Comparison of ENCODE assay signal across 1 fruit fly cellular context in genomic region chrX:6678635-6679501, dm6.
TF ChIP-seq lines count a peak whose summit lies in the region.

Gene ND-ASHI (minus strand): TSS chrX:6679118.

TF ChIP-seq in whole organism, embryonic, 481 proteins besides CTCF, POLR2A, EP300 and RAD21 (continued from another document and continues in another):
- TF ChIP-seq CG18619 (GFP tag; optimal IDR thresholded peaks at IDR 0.05; lab: Kevin White, UChicago) = peak; percentile 93
- peak; percentile 81 for TF ChIP-seq CG7928 (GFP tag; optimal IDR thresholded peaks at IDR 0.05; lab: Kevin White, UChicago)
- peak; percentile 89 for TF ChIP-seq CG11560 (tag; IDR thresholded peaks at IDR 0.05; lab: Robert Waterston, UW)
- peak; percentile 88 for TF ChIP-seq dimm (GFP tag; IDR thresholded peaks at IDR 0.05; lab: Robert Waterston, UW)
- TF ChIP-seq fd96Cb (tag; optimal IDR thresholded peaks at IDR 0.05; lab: Kevin White, UChicago) = peak; percentile 89
- TF ChIP-seq seq (GFP tag; IDR thresholded peaks at IDR 0.05; lab: Robert Waterston, UW) = peak; percentile 95
- TF ChIP-seq al (GFP tag; IDR thresholded peaks at IDR 0.05; lab: Robert Waterston, UW) = peak; percentile 95
- TF ChIP-seq prd (optimal IDR thresholded peaks at IDR 0.05; lab: Kevin White, UChicago) = no peak
- TF ChIP-seq prd (GFP tag; IDR thresholded peaks at IDR 0.05; lab: Robert Waterston, UW) = peak; percentile 96
- TF ChIP-seq CG10321 (GFP tag; IDR thresholded peaks at IDR 0.05; lab: Robert Waterston, UW) = peak; percentile 65
- TF ChIP-seq Max (GFP tag; optimal IDR thresholded peaks at IDR 0.05; lab: Kevin White, UChicago) = peak; percentile 94
- peak; percentile 84 for TF ChIP-seq CG18011 (GFP tag; optimal IDR thresholded peaks at IDR 0.05; lab: Kevin White, UChicago)
- peak; percentile 94 for TF ChIP-seq otp (GFP tag; IDR thresholded peaks at IDR 0.05; lab: Robert Waterston, UW)
- peak; percentile 97 for TF ChIP-seq CG11456 (GFP tag; IDR thresholded peaks at IDR 0.05; lab: Robert Waterston, UW)
- TF ChIP-seq sna (GFP tag; IDR thresholded peaks at IDR 0.05; lab: Robert Waterston, UW; ENCODE audit: partially characterized antibody) = no peak
- TF ChIP-seq disco-r (GFP tag; optimal IDR thresholded peaks at IDR 0.05; lab: Kevin White, UChicago) = peak; percentile 90
- TF ChIP-seq shn (GFP tag; optimal IDR thresholded peaks at IDR 0.05; lab: Kevin White, UChicago) = peak; percentile 77
- TF ChIP-seq CG12769 (tag; optimal IDR thresholded peaks at IDR 0.05; lab: Kevin White, UChicago) = peak; percentile 99
- TF ChIP-seq abd-A (tag; optimal IDR thresholded peaks at IDR 0.05; lab: Kevin White, UChicago) = no peak
- TF ChIP-seq dpn (GFP tag; optimal IDR thresholded peaks at IDR 0.05; lab: Kevin White, UChicago) = peak; percentile 95
- TF ChIP-seq CG3847 (GFP tag; IDR thresholded peaks at IDR 0.05; lab: Robert Waterston, UW) = peak; percentile 94
- TF ChIP-seq salm (tag; optimal IDR thresholded peaks at IDR 0.05; lab: Kevin White, UChicago) = peak; percentile 84
- peak; percentile 88 for TF ChIP-seq CG31365 (tag; optimal IDR thresholded peaks at IDR 0.05; lab: Kevin White, UChicago)
- TF ChIP-seq Lim3 (GFP tag; IDR thresholded peaks at IDR 0.05; lab: Robert Waterston, UW) = peak; percentile 78
- TF ChIP-seq CG6854 (GFP tag; optimal IDR thresholded peaks at IDR 0.05; lab: Kevin White, UChicago) = peak; percentile 94
- peak; percentile 93 for TF ChIP-seq Bteb2 (GFP tag; optimal IDR thresholded peaks at IDR 0.05; lab: Kevin White, UChicago)
- peak; percentile 88 for TF ChIP-seq emc (GFP tag; optimal IDR thresholded peaks at IDR 0.05; lab: Kevin White, UChicago)
- TF ChIP-seq HLHmδ (GFP tag; optimal IDR thresholded peaks at IDR 0.05; lab: Kevin White, UChicago) = no peak
- TF ChIP-seq CoRest (tag; optimal IDR thresholded peaks at IDR 0.05; lab: Kevin White, UChicago) = peak; percentile 92
- TF ChIP-seq CG7963 (GFP tag; IDR thresholded peaks at IDR 0.05; lab: Robert Waterston, UW; ENCODE audit: partially characterized antibody) = no peak
- TF ChIP-seq chm (GFP tag; IDR thresholded peaks at IDR 0.05; lab: Robert Waterston, UW) = peak; percentile 96
- no peak for TF ChIP-seq Deaf1 (tag; optimal IDR thresholded peaks at IDR 0.05; lab: Kevin White, UChicago)
- peak; percentile 95 for TF ChIP-seq CG15269 (tag; optimal IDR thresholded peaks at IDR 0.05; lab: Kevin White, UChicago)
- peak; percentile 95 for TF ChIP-seq CG9727 (GFP tag; optimal IDR thresholded peaks at IDR 0.05; lab: Kevin White, UChicago)
- peak; percentile 88 to 90 for TF ChIP-seq Hr51 (GFP tag; optimal IDR thresholded peaks at IDR 0.05; lab: Kevin White, UChicago)
- TF ChIP-seq pum (GFP tag; optimal IDR thresholded peaks at IDR 0.05; lab: Kevin White, UChicago) = peak; percentile 80
- TF ChIP-seq CG1832 (GFP tag; optimal IDR thresholded peaks at IDR 0.05; lab: Kevin White, UChicago) = no peak
- peak; percentile 89 for TF ChIP-seq CG33213 (GFP tag; optimal IDR thresholded peaks at IDR 0.05; lab: Kevin White, UChicago)
- peak; percentile 93 for TF ChIP-seq ap (GFP tag; IDR thresholded peaks at IDR 0.05; lab: Robert Waterston, UW)
- TF ChIP-seq CG2889 (GFP tag; IDR thresholded peaks at IDR 0.05; lab: Robert Waterston, UW) = peak; percentile 91
- TF ChIP-seq exex (tag; optimal IDR thresholded peaks at IDR 0.05; lab: Kevin White, UChicago) = peak; percentile 80
- peak; percentile 78 for TF ChIP-seq Vsx1 (GFP tag; optimal IDR thresholded peaks at IDR 0.05; lab: Kevin White, UChicago)
- TF ChIP-seq jumu (GFP tag; optimal IDR thresholded peaks at IDR 0.05; lab: Kevin White, UChicago) = peak; percentile 86
- peak; percentile 98 for TF ChIP-seq lab (GFP tag; optimal IDR thresholded peaks at IDR 0.05; lab: Kevin White, UChicago)
- TF ChIP-seq CG18476 (GFP tag; optimal IDR thresholded peaks at IDR 0.05; lab: Kevin White, UChicago) = peak; percentile 93
- peak; percentile 73 for TF ChIP-seq CG4707 (GFP tag; optimal IDR thresholded peaks at IDR 0.05; lab: Kevin White, UChicago)
- peak; percentile 77 for TF ChIP-seq Atf3 (GFP tag; optimal IDR thresholded peaks at IDR 0.05; lab: Kevin White, UChicago)
- TF ChIP-seq CG42726 (GFP tag; IDR thresholded peaks at IDR 0.05; lab: Robert Waterston, UW; ENCODE audit: partially characterized antibody) = no peak
- peak; percentile 93 for TF ChIP-seq stc (GFP tag; IDR thresholded peaks at IDR 0.05; lab: Robert Waterston, UW)
- peak; percentile 92 for TF ChIP-seq CG13424 (tag; optimal IDR thresholded peaks at IDR 0.05; lab: Kevin White, UChicago)
- TF ChIP-seq lmd (GFP tag; IDR thresholded peaks at IDR 0.05; lab: Robert Waterston, UW) = peak; percentile 96
- TF ChIP-seq CG8388 (GFP tag; optimal IDR thresholded peaks at IDR 0.05; lab: Kevin White, UChicago) = peak; percentile 84
- peak; percentile 94 for TF ChIP-seq CG32772 (GFP tag; IDR thresholded peaks at IDR 0.05; lab: Robert Waterston, UW)
- no peak for TF ChIP-seq Hey (tag; optimal IDR thresholded peaks at IDR 0.05; lab: Kevin White, UChicago)
- peak; percentile 93 for TF ChIP-seq CG4854 (GFP tag; optimal IDR thresholded peaks at IDR 0.05; lab: Kevin White, UChicago)
- peak; percentile 91 for TF ChIP-seq ase (GFP tag; IDR thresholded peaks at IDR 0.05; lab: Robert Waterston, UW)
- TF ChIP-seq pan (optimal IDR thresholded peaks at IDR 0.05; lab: Kevin White, UChicago) = no peak
- peak in 1 of 2 experiments; percentile 97 for TF ChIP-seq pan (GFP tag; optimal IDR thresholded peaks at IDR 0.05 in 1 of 2, IDR thresholded peaks at IDR 0.05 in 1 of 2)
- peak; percentile 96 for TF ChIP-seq BtbVII (GFP tag; optimal IDR thresholded peaks at IDR 0.05; lab: Kevin White, UChicago)
- TF ChIP-seq CG4617 (GFP tag; optimal IDR thresholded peaks at IDR 0.05; lab: Kevin White, UChicago; ENCODE audit: borderline replicate concordance) = peak; percentile 85
- peak; percentile 88 for TF ChIP-seq kay (GFP tag; optimal IDR thresholded peaks at IDR 0.05; lab: Kevin White, UChicago)
- TF ChIP-seq CG34422 (GFP tag; IDR thresholded peaks at IDR 0.05; lab: Robert Waterston, UW) = peak; percentile 97
- peak; percentile 96 for TF ChIP-seq Fer3 (tag; optimal IDR thresholded peaks at IDR 0.05; lab: Kevin White, UChicago)
- no peak for TF ChIP-seq Stat92E (GFP tag; optimal IDR thresholded peaks at IDR 0.05; lab: Kevin White, UChicago)
- peak; percentile 98 for TF ChIP-seq caup (GFP tag; optimal IDR thresholded peaks at IDR 0.05; lab: Kevin White, UChicago; ENCODE audit: severe bottlenecking)
- peak; percentile 96 for TF ChIP-seq CG16779 (GFP tag; IDR thresholded peaks at IDR 0.05; lab: Robert Waterston, UW)
- TF ChIP-seq D19A (tag; optimal IDR thresholded peaks at IDR 0.05; lab: Kevin White, UChicago) = peak; percentile 90
- peak; percentile 97 for TF ChIP-seq gro (GFP tag; optimal IDR thresholded peaks at IDR 0.05; lab: Kevin White, UChicago)
- peak; percentile 96 for TF ChIP-seq Hand (GFP tag; optimal IDR thresholded peaks at IDR 0.05; lab: Kevin White, UChicago)
- peak; percentile 56 for TF ChIP-seq kah (GFP tag; optimal IDR thresholded peaks at IDR 0.05; lab: Kevin White, UChicago)
- peak; percentile 90 for TF ChIP-seq peb (GFP tag; IDR thresholded peaks at IDR 0.05; lab: Robert Waterston, UW)
- TF ChIP-seq CG7987 (GFP tag; optimal IDR thresholded peaks at IDR 0.05; lab: Kevin White, UChicago) = peak; percentile 89
- peak; percentile 68 for TF ChIP-seq YL-1 (GFP tag; optimal IDR thresholded peaks at IDR 0.05; lab: Kevin White, UChicago)
- peak; percentile 81 to 96 for TF ChIP-seq insv (GFP tag; optimal IDR thresholded peaks at IDR 0.05; lab: Kevin White, UChicago)
- peak; percentile 97 for TF ChIP-seq Meics (GFP tag; optimal IDR thresholded peaks at IDR 0.05; lab: Kevin White, UChicago)
- TF ChIP-seq pho (GFP tag; optimal IDR thresholded peaks at IDR 0.05; lab: Kevin White, UChicago) = peak; percentile 93
- peak; percentile 94 for TF ChIP-seq dmrt99B (tag; optimal IDR thresholded peaks at IDR 0.05; lab: Kevin White, UChicago)
- TF ChIP-seq tin (GFP tag; optimal IDR thresholded peaks at IDR 0.05; lab: Kevin White, UChicago) = peak; percentile 93
- no peak for TF ChIP-seq Doc3 (GFP tag; IDR thresholded peaks at IDR 0.05; lab: Robert Waterston, UW; ENCODE audit: partially characterized antibody)
- TF ChIP-seq CG10267 (tag; optimal IDR thresholded peaks at IDR 0.05; lab: Kevin White, UChicago) = peak; percentile 83
- no peak for TF ChIP-seq inv (GFP tag; IDR thresholded peaks at IDR 0.05; lab: Robert Waterston, UW; ENCODE audit: partially characterized antibody)
- peak; percentile 54; the same call in 1 of the 2 replicates for TF ChIP-seq aop (GFP tag; IDR thresholded peaks at IDR 0.05; lab: Robert Waterston, UW)
- TF ChIP-seq cato (GFP tag; optimal IDR thresholded peaks at IDR 0.05; lab: Kevin White, UChicago; ENCODE audit: borderline replicate concordance) = peak; percentile 69
- peak; percentile 95 for TF ChIP-seq row (GFP tag; IDR thresholded peaks at IDR 0.05; lab: Robert Waterston, UW)
- peak; percentile 91 for TF ChIP-seq CG1602 (GFP tag; optimal IDR thresholded peaks at IDR 0.05; lab: Kevin White, UChicago)
- peak; percentile 91 for TF ChIP-seq CG5953 (GFP tag; IDR thresholded peaks at IDR 0.05; lab: Robert Waterston, UW)
- peak; percentile 89 for TF ChIP-seq chn (GFP tag; optimal IDR thresholded peaks at IDR 0.05; lab: Kevin White, UChicago)
- peak; percentile 91 for TF ChIP-seq CG12299 (tag; optimal IDR thresholded peaks at IDR 0.05; lab: Kevin White, UChicago)
- TF ChIP-seq jigr1 (GFP tag; IDR thresholded peaks at IDR 0.05; lab: Robert Waterston, UW) = peak; percentile 81; the same call in 2 of the 3 replicates
- peak; percentile 90 for TF ChIP-seq CG30431 (GFP tag; optimal IDR thresholded peaks at IDR 0.05; lab: Kevin White, UChicago)
- 0 out of 2 replicates have a peak, but pooled peaks have one; percentile 28 for TF ChIP-seq crol (GFP tag; IDR thresholded peaks at IDR 0.05; lab: Robert Waterston, UW)
- peak; percentile 95 for TF ChIP-seq bcd (GFP tag; optimal IDR thresholded peaks at IDR 0.05; lab: Kevin White, UChicago)
- TF ChIP-seq zf30C (GFP tag; optimal IDR thresholded peaks at IDR 0.05; lab: Kevin White, UChicago) = no peak
- peak; percentile 88 for TF ChIP-seq CG6272 (GFP tag; IDR thresholded peaks at IDR 0.05; lab: Robert Waterston, UW)
- peak; percentile 84 for TF ChIP-seq CG3838 (GFP tag; optimal IDR thresholded peaks at IDR 0.05; lab: Kevin White, UChicago)
- peak; percentile 94 for TF ChIP-seq CG31224 (GFP tag; IDR thresholded peaks at IDR 0.05; lab: Robert Waterston, UW)
- TF ChIP-seq CG4820 (GFP tag; optimal IDR thresholded peaks at IDR 0.05; lab: Kevin White, UChicago) = peak; percentile 93
- TF ChIP-seq bbx (GFP tag; IDR thresholded peaks at IDR 0.05; lab: Robert Waterston, UW; ENCODE audit: partially characterized antibody) = no peak
- TF ChIP-seq CkIIα-i1 (GFP tag; IDR thresholded peaks at IDR 0.05; lab: Robert Waterston, UW) = peak; percentile 75
- TF ChIP-seq psq (GFP tag; optimal IDR thresholded peaks at IDR 0.05; lab: Kevin White, UChicago) = peak; percentile 69
- TF ChIP-seq da (GFP tag; optimal IDR thresholded peaks at IDR 0.05; lab: Kevin White, UChicago) = peak; percentile 75
- peak; percentile 94 for TF ChIP-seq E2f1 (GFP tag; IDR thresholded peaks at IDR 0.05; lab: Robert Waterston, UW)
- TF ChIP-seq dysf (GFP tag; IDR thresholded peaks at IDR 0.05; lab: Robert Waterston, UW) = peak; percentile 96
- peak; percentile 84 for TF ChIP-seq croc (GFP tag; conservative IDR thresholded peaks at IDR 0.05; lab: Robert Waterston, UW)
- TF ChIP-seq Hmr (GFP tag; optimal IDR thresholded peaks at IDR 0.05; lab: Kevin White, UChicago) = peak; percentile 98
- peak; percentile 92 for TF ChIP-seq grau (tag; optimal IDR thresholded peaks at IDR 0.05; lab: Kevin White, UChicago)
- TF ChIP-seq hth (optimal IDR thresholded peaks at IDR 0.05; lab: Kevin White, UChicago) = no peak
- TF ChIP-seq CG10274 (GFP tag; optimal IDR thresholded peaks at IDR 0.05; lab: Kevin White, UChicago) = peak; percentile 89
- peak; percentile 98 for TF ChIP-seq CG2120 (GFP tag; optimal IDR thresholded peaks at IDR 0.05; lab: Kevin White, UChicago)
- peak; percentile 76 for TF ChIP-seq E2f2 (GFP tag; IDR thresholded peaks at IDR 0.05; lab: Robert Waterston, UW)
- peak; percentile 93 for TF ChIP-seq CG13775 (GFP tag; optimal IDR thresholded peaks at IDR 0.05; lab: Kevin White, UChicago)
- TF ChIP-seq Bgb (GFP tag; IDR thresholded peaks at IDR 0.05; lab: Robert Waterston, UW; ENCODE audit: partially characterized antibody) = no peak
- peak; percentile 90 for TF ChIP-seq fd3F (GFP tag; optimal IDR thresholded peaks at IDR 0.05; lab: Kevin White, UChicago)
- TF ChIP-seq CG18764 (GFP tag; optimal IDR thresholded peaks at IDR 0.05; lab: Kevin White, UChicago) = peak; percentile 85
- peak; percentile 82 for TF ChIP-seq Ets97D (GFP tag; optimal IDR thresholded peaks at IDR 0.05; lab: Kevin White, UChicago)
- TF ChIP-seq CG15514 (GFP tag; optimal IDR thresholded peaks at IDR 0.05; lab: Kevin White, UChicago) = peak; percentile 93
- TF ChIP-seq hbn (GFP tag; IDR thresholded peaks at IDR 0.05; lab: Robert Waterston, UW; ENCODE audit: partially characterized antibody) = no peak
- TF ChIP-seq CG16813 (GFP tag; IDR thresholded peaks at IDR 0.05; lab: Robert Waterston, UW; ENCODE audit: partially characterized antibody) = no peak
- peak; percentile 84 for TF ChIP-seq corto (GFP tag; optimal IDR thresholded peaks at IDR 0.05; lab: Kevin White, UChicago)
- peak; percentile 98 for TF ChIP-seq slbo (GFP tag; IDR thresholded peaks at IDR 0.05; lab: Robert Waterston, UW)
- TF ChIP-seq CG8089 (GFP tag; optimal IDR thresholded peaks at IDR 0.05; lab: Kevin White, UChicago) = peak; percentile 79
- peak; percentile 94 for TF ChIP-seq tgo (GFP tag; IDR thresholded peaks at IDR 0.05; lab: Robert Waterston, UW)
- TF ChIP-seq CG15011 (GFP tag; optimal IDR thresholded peaks at IDR 0.05; lab: Kevin White, UChicago) = peak; percentile 91
- TF ChIP-seq Xrp1 (GFP tag; IDR thresholded peaks at IDR 0.05; lab: Robert Waterston, UW) = peak; percentile 96
- peak; percentile 97 for TF ChIP-seq ci (GFP tag; IDR thresholded peaks at IDR 0.05; lab: Robert Waterston, UW)
- TF ChIP-seq B-H1 (GFP tag; IDR thresholded peaks at IDR 0.05; lab: Robert Waterston, UW) = peak; percentile 91
- TF ChIP-seq CG32767 (GFP tag; IDR thresholded peaks at IDR 0.05; lab: Robert Waterston, UW) = peak; percentile 88
- TF ChIP-seq btn (GFP tag; optimal IDR thresholded peaks at IDR 0.05; lab: Kevin White, UChicago) = peak; percentile 79
- TF ChIP-seq zen2 (GFP tag; IDR thresholded peaks at IDR 0.05; lab: Robert Waterston, UW; ENCODE audit: partially characterized antibody) = no peak
- peak; percentile 98 for TF ChIP-seq sens (GFP tag; lab: Kevin White, UChicago)
- TF ChIP-seq sr (GFP tag; IDR thresholded peaks at IDR 0.05; lab: Robert Waterston, UW) = peak; percentile 90
